Fruit fly (Drosophila melanogaster) whole organism, prepupa: ENCODE results near the gene CG16854.

ENCODE experiments used
- Blimp-1 ChIP-seq: fragments of 200-800 bp; sonication (Bioruptor generic); optimal IDR thresholded peaks from 3 replicates; lab custom pipeline; 2017; ENCODE audit warnings: missing biosample characterization, missing genetic modification characterization, mild to moderate bottlenecking, moderate library complexity, missing genetic modification reagents
- CG10631 ChIP-seq: fragments of 200-800 bp; sonication (Bioruptor generic); optimal IDR thresholded peaks from 2 replicates; lab custom pipeline; 2016; ENCODE audit warnings: missing biosample characterization, missing genetic modification characterization
- CG10669 ChIP-seq: fragments of 200-800 bp; sonication (Bioruptor generic); optimal IDR thresholded peaks from 3 replicates; lab custom pipeline; 2018; ENCODE audit warnings: missing biosample characterization, mild to moderate bottlenecking, missing genetic modification characterization, moderate library complexity
- CG11294 ChIP-seq: fragments of 200-800 bp; sonication (Bioruptor generic); IDR thresholded peaks from 2 replicates; pipeline ENCODE4 v1.3.6; 2022; ENCODE audit warnings: missing biosample characterization, missing genetic modification characterization
- CG11762 ChIP-seq: fragments of 200-800 bp; sonication (Bioruptor generic); optimal IDR thresholded peaks from 3 replicates; lab custom pipeline; 2016; ENCODE audit warnings: missing biosample characterization, missing genetic modification characterization; ENCODE audit not compliant: insufficient read depth
- CG11902 ChIP-seq: fragments of 200-800 bp; sonication (Bioruptor generic); optimal IDR thresholded peaks from 3 replicates; lab custom pipeline; 2016; ENCODE audit warnings: missing biosample characterization, missing genetic modification characterization
- CG15336 ChIP-seq: fragments of 200-800 bp; sonication (Bioruptor generic); IDR thresholded peaks from 2 replicates; pipeline ENCODE4 v1.3.6; 2022; ENCODE audit warnings: missing biosample characterization, missing genetic modification characterization
- CG1621 ChIP-seq: fragments of 200-800 bp; sonication (Bioruptor generic); optimal IDR thresholded peaks from 3 replicates; lab custom pipeline; 2018; ENCODE audit warnings: missing biosample characterization, mild to moderate bottlenecking, missing genetic modification characterization
- CG16779 ChIP-seq: fragments of 200-800 bp; sonication (Bioruptor generic); optimal IDR thresholded peaks from 3 replicates; lab custom pipeline; 2017; ENCODE audit warnings: missing biosample characterization, mild to moderate bottlenecking, missing genetic modification characterization
- CG3032 ChIP-seq: fragments of 200-800 bp; optimal IDR thresholded peaks from 2 replicates; lab custom pipeline; 2019; ENCODE audit warnings: missing biosample characterization, mild to moderate bottlenecking, missing genetic modification characterization, moderate library complexity
- CG31627 ChIP-seq: fragments of 200-800 bp; sonication (Bioruptor generic); optimal IDR thresholded peaks from 3 replicates; lab custom pipeline; 2016; ENCODE audit warnings: missing biosample characterization, missing genetic modification characterization
- CG32006 ChIP-seq: fragments of 200-800 bp; sonication (Bioruptor generic); optimal IDR thresholded peaks from 3 replicates; lab custom pipeline; 2017; ENCODE audit warnings: missing biosample characterization, mild to moderate bottlenecking, missing genetic modification characterization
- CG34406 ChIP-seq: fragments of 200-800 bp; sonication (Bioruptor generic); optimal IDR thresholded peaks from 3 replicates; lab custom pipeline; 2016; ENCODE audit warnings: missing biosample characterization, missing genetic modification characterization
- CG3919 ChIP-seq: fragments of 200-800 bp; sonication (Bioruptor generic); optimal IDR thresholded peaks from 3 replicates; lab custom pipeline; 2016; ENCODE audit warnings: missing biosample characterization, missing genetic modification characterization
- CG4318 ChIP-seq: fragments of 200-800 bp; sonication (Bioruptor generic); optimal IDR thresholded peaks from 3 replicates; lab custom pipeline; 2017; ENCODE audit warnings: missing biosample characterization, mild to moderate bottlenecking, missing genetic modification characterization
- CG6163 ChIP-seq: fragments of 200-800 bp; sonication (Bioruptor generic); IDR thresholded peaks from 3 replicates; pipeline ENCODE4 v1.3.6; 2022; ENCODE audit warnings: missing biosample characterization, missing genetic modification characterization
- CG6792 ChIP-seq: fragments of 200-800 bp; sonication (Bioruptor generic); optimal IDR thresholded peaks from 3 replicates; lab custom pipeline; 2016; ENCODE audit warnings: missing biosample characterization, missing genetic modification characterization
- CG7368 ChIP-seq: fragments of 200-800 bp; sonication (Bioruptor generic); optimal IDR thresholded peaks from 3 replicates; lab custom pipeline; 2016; ENCODE audit warnings: missing biosample characterization, missing genetic modification characterization
- CG8119 ChIP-seq: fragments of 200-800 bp; sonication (Bioruptor generic); IDR thresholded peaks from 3 replicates; pipeline ENCODE4 v1.3.6; 2022; ENCODE audit warnings: missing biosample characterization, missing genetic modification characterization
- CG8632 ChIP-seq: fragments of 200-800 bp; sonication (Bioruptor generic); optimal IDR thresholded peaks from 3 replicates; lab custom pipeline; 2016; ENCODE audit warnings: missing biosample characterization, missing genetic modification characterization
- CG9139 ChIP-seq: fragments of 200-800 bp; sonication (Bioruptor generic); optimal IDR thresholded peaks from 3 replicates; lab custom pipeline; 2017; ENCODE audit warnings: missing biosample characterization, mild to moderate bottlenecking, missing genetic modification characterization
- Eip78C ChIP-seq: fragments of 200-800 bp; sonication (Bioruptor generic); peaks from one replicate; lab custom pipeline; 2016; ENCODE audit warnings: missing biosample characterization, missing genetic modification characterization
- Eip93F ChIP-seq: fragments of 200-800 bp; sonication (Bioruptor generic); optimal IDR thresholded peaks from 2 replicates; lab custom pipeline; 2016; ENCODE audit warnings: missing biosample characterization, mild to moderate bottlenecking, missing genetic modification characterization
- Ets96B ChIP-seq: fragments of 200-800 bp; optimal IDR thresholded peaks from 2 replicates; lab custom pipeline; 2019; ENCODE audit warnings: missing biosample characterization, mild to moderate bottlenecking, missing genetic modification characterization, moderate library complexity
- Gug ChIP-seq: fragments of 200-800 bp; sonication (Bioruptor generic); IDR thresholded peaks from 2 replicates; pipeline ENCODE4 v1.3.6; 2022; ENCODE audit warnings: missing biosample characterization, missing genetic modification characterization
- Hr38 ChIP-seq: sonication (Bioruptor generic); optimal IDR thresholded peaks from 2 replicates; lab custom pipeline; 2016; ENCODE audit warnings: missing biosample characterization, missing genetic modification characterization
- Hr39 ChIP-seq: fragments of 200-800 bp; sonication (Bioruptor generic); optimal IDR thresholded peaks from 2 replicates; lab custom pipeline; 2016; ENCODE audit warnings: missing biosample characterization, missing genetic modification characterization
- Hr4 ChIP-seq: fragments of 200-800 bp; sonication (Bioruptor generic); optimal IDR thresholded peaks from 3 replicates; lab custom pipeline; 2016; ENCODE audit warnings: missing biosample characterization, missing genetic modification characterization
- Lpt ChIP-seq: fragments of 200-800 bp; sonication (Bioruptor generic); optimal IDR thresholded peaks from 3 replicates; lab custom pipeline; 2016; ENCODE audit warnings: missing biosample characterization, missing genetic modification characterization
- Met ChIP-seq: fragments of 200-800 bp; sonication (Bioruptor generic); optimal IDR thresholded peaks from 3 replicates; lab custom pipeline; 2016; ENCODE audit warnings: missing biosample characterization, missing genetic modification characterization
- OdsH ChIP-seq: fragments of 200-800 bp; sonication (Bioruptor generic); optimal IDR thresholded peaks from 3 replicates; lab custom pipeline; 2016; ENCODE audit warnings: missing biosample characterization, missing genetic modification characterization
- Smox ChIP-seq: fragments of 200-800 bp; sonication (Bioruptor generic); optimal IDR thresholded peaks from 3 replicates; lab custom pipeline; 2016; ENCODE audit warnings: missing biosample characterization, missing genetic modification characterization
- Sox14 ChIP-seq: fragments of 200-800 bp; sonication (Bioruptor generic); optimal IDR thresholded peaks from 3 replicates; lab custom pipeline; 2016; ENCODE audit warnings: missing biosample characterization, missing genetic modification characterization
- Sox15 ChIP-seq: fragments of 200-800 bp; sonication (Bioruptor generic); optimal IDR thresholded peaks from 3 replicates; lab custom pipeline; 2016; ENCODE audit warnings: missing biosample characterization, missing genetic modification characterization
- achi ChIP-seq: fragments of 200-800 bp; sonication (Bioruptor generic); optimal IDR thresholded peaks from 3 replicates; lab custom pipeline; 2016; ENCODE audit warnings: missing biosample characterization, missing genetic modification characterization
- acj6 ChIP-seq: fragments of 200-800 bp; sonication (Bioruptor generic); optimal IDR thresholded peaks from 3 replicates; lab custom pipeline; 2016; ENCODE audit warnings: missing biosample characterization, missing genetic modification characterization
- cyc ChIP-seq: fragments of 200-800 bp; sonication (Bioruptor generic); optimal IDR thresholded peaks from 3 replicates; lab custom pipeline; 2016; ENCODE audit warnings: missing biosample characterization, missing genetic modification characterization
- dac ChIP-seq: fragments of 200-800 bp; sonication (Bioruptor generic); optimal IDR thresholded peaks from 2 replicates; lab custom pipeline; 2017; ENCODE audit warnings: missing biosample characterization, mild to moderate bottlenecking, missing genetic modification characterization
- dsx ChIP-seq: fragments of 200-800 bp; optimal IDR thresholded peaks from 3 replicates; lab custom pipeline; 2019; ENCODE audit warnings: missing biosample characterization, mild to moderate bottlenecking, missing genetic modification characterization, moderate library complexity; ENCODE audit not compliant: poor library complexity, severe bottlenecking
- eg ChIP-seq: fragments of 200-800 bp; sonication (Bioruptor generic); IDR thresholded peaks from 3 replicates; pipeline ENCODE4 v1.3.6; 2022; ENCODE audit warnings: missing biosample characterization, missing genetic modification characterization
- esn ChIP-seq: fragments of 200-800 bp; sonication (Bioruptor generic); optimal IDR thresholded peaks from 2 replicates; lab custom pipeline; 2016; ENCODE audit warnings: missing biosample characterization, mild to moderate bottlenecking, missing genetic modification characterization, moderate library complexity
- fd59A ChIP-seq: fragments of 200-800 bp; sonication (Bioruptor generic); optimal IDR thresholded peaks from 2 replicates; lab custom pipeline; 2017; ENCODE audit warnings: missing biosample characterization, mild to moderate bottlenecking, missing genetic modification characterization, missing genetic modification reagents
- fd85E ChIP-seq: fragments of 200-800 bp; sonication (Bioruptor generic); optimal IDR thresholded peaks from 3 replicates; lab custom pipeline; 2016; ENCODE audit warnings: missing biosample characterization, missing genetic modification characterization
- fkh ChIP-seq: fragments of 200-800 bp; sonication (Bioruptor generic); optimal IDR thresholded peaks from 3 replicates; lab custom pipeline; 2017; ENCODE audit warnings: missing biosample characterization, mild to moderate bottlenecking, missing genetic modification characterization, moderate library complexity
- lz ChIP-seq: fragments of 200-800 bp; sonication (Bioruptor generic); optimal IDR thresholded peaks from 3 replicates; lab custom pipeline; 2016; ENCODE audit warnings: missing biosample characterization, missing genetic modification characterization
- net ChIP-seq: fragments of 200-800 bp; sonication (Bioruptor generic); optimal IDR thresholded peaks from 3 replicates; lab custom pipeline; 2016; ENCODE audit warnings: missing biosample characterization, missing genetic modification characterization
- pdm3 ChIP-seq: fragments of 200-800 bp; sonication (Bioruptor generic); optimal IDR thresholded peaks from 3 replicates; lab custom pipeline; 2016; ENCODE audit warnings: missing biosample characterization, missing genetic modification characterization
- salr ChIP-seq, 2 experiments: fragments of 200-800 bp; sonication (Bioruptor generic); optimal IDR thresholded peaks; 3 replicates each; lab custom pipeline; 2016 to 2018; ENCODE audit warnings: missing biosample characterization in 2 of 2, missing genetic modification characterization in 2 of 2, mild to moderate bottlenecking in 1 of 2
- spab ChIP-seq: fragments of 200-800 bp; sonication (Bioruptor generic); optimal IDR thresholded peaks from 2 replicates; lab custom pipeline; 2017; ENCODE audit warnings: missing biosample characterization, mild to moderate bottlenecking, missing genetic modification characterization, missing genetic modification reagents
- ss ChIP-seq, 2 experiments: fragments of 200-800 bp; sonication (Bioruptor generic); optimal IDR thresholded peaks; 2 replicates in 1 of 2; 3 replicates in 1 of 2; lab custom pipeline; 2017 to 2018; ENCODE audit warnings: mild to moderate bottlenecking in 2 of 2, missing biosample characterization in 2 of 2, missing genetic modification characterization in 2 of 2, moderate library complexity in 1 of 2
- svp ChIP-seq: fragments of 200-800 bp; sonication (Bioruptor generic); peaks from one replicate; lab custom pipeline; 2016; ENCODE audit warnings: missing biosample characterization, missing genetic modification characterization
- topi ChIP-seq: fragments of 200-800 bp; sonication (Bioruptor generic); optimal IDR thresholded peaks from 3 replicates; lab custom pipeline; 2016; ENCODE audit warnings: missing biosample characterization, missing genetic modification characterization
- vri ChIP-seq: fragments of 200-800 bp; sonication (Bioruptor generic); optimal IDR thresholded peaks from 3 replicates; lab custom pipeline; 2016; ENCODE audit warnings: missing biosample characterization, mild to moderate bottlenecking, missing genetic modification characterization

The CG16854 gene

dm6 chr2L:11073947-11074346 lies 12.6 kb upstream of the CG16854 start:
- TF ChIP-seq esn (GFP tag; lab: Kevin White, UChicago), result peak; percentile 23
- TF ChIP-seq CG8632 (GFP tag; lab: Kevin White, UChicago), result peak; percentile 10
- no peak for TF ChIP-seq Eip93F (GFP tag; lab: Kevin White, UChicago)
- peak; percentile 14 for TF ChIP-seq CG34406 (GFP tag; lab: Kevin White, UChicago)
- peak; percentile 32 for TF ChIP-seq net (GFP tag; lab: Kevin White, UChicago)
- peak; percentile 16 for TF ChIP-seq CG31627 (GFP tag; lab: Kevin White, UChicago)
- no peak for TF ChIP-seq dac (GFP tag; lab: Kevin White, UChicago)
- TF ChIP-seq CG8119 (GFP tag; lab: Robert Waterston, UW), result peak; percentile 73
- peak; percentile 52 for TF ChIP-seq pdm3 (GFP tag; lab: Kevin White, UChicago)
- peak; percentile 3 for TF ChIP-seq vri
- no peak for TF ChIP-seq CG6163 (GFP tag; lab: Robert Waterston, UW)
- TF ChIP-seq Hr4 (GFP tag; lab: Kevin White, UChicago), result peak; percentile 49
- TF ChIP-seq Hr39 (GFP tag; lab: Kevin White, UChicago), result peak; percentile 2
- peak; percentile 30 for TF ChIP-seq spab (GFP tag; lab: Kevin White, UChicago)
- TF ChIP-seq CG10669 (GFP tag; lab: Kevin White, UChicago), result peak; percentile 5
- no peak for TF ChIP-seq Sox15 (GFP tag; lab: Kevin White, UChicago)
- no peak for TF ChIP-seq Gug (GFP tag; lab: Robert Waterston, UW)
- peak; percentile 27 for TF ChIP-seq CG6792 (GFP tag; lab: Kevin White, UChicago)
- TF ChIP-seq salr (GFP tag; optimal IDR thresholded peaks at IDR 0.05; lab: Kevin White, UChicago), result peak in 1 of 2 experiments; percentile 56
- TF ChIP-seq Met (GFP tag; lab: Kevin White, UChicago), result no peak
- no peak; the same call in 2 of the 3 replicates for TF ChIP-seq eg (GFP tag; lab: Robert Waterston, UW)
- TF ChIP-seq Lpt (GFP tag; lab: Kevin White, UChicago), result peak; percentile 2
- TF ChIP-seq CG4318, result peak; percentile 61
- TF ChIP-seq fd59A, result peak; percentile 46
- TF ChIP-seq svp (GFP tag; lab: Kevin White, UChicago), result peak; percentile 36
- TF ChIP-seq Smox (GFP tag; lab: Kevin White, UChicago), result peak; percentile 20
- TF ChIP-seq Hr38 (GFP tag; lab: Kevin White, UChicago), result no peak
- peak; percentile 73 for TF ChIP-seq CG15336
- TF ChIP-seq acj6 (GFP tag; lab: Kevin White, UChicago), result peak; percentile 34
- TF ChIP-seq CG9139 (GFP tag; lab: Kevin White, UChicago), result no peak
- TF ChIP-seq CG1621, result peak; percentile 2
- TF ChIP-seq CG11294 (GFP tag; lab: Robert Waterston, UW), result no peak
- TF ChIP-seq CG10631 (GFP tag; lab: Kevin White, UChicago), result peak; percentile 65
- TF ChIP-seq Blimp-1 (GFP tag; lab: Kevin White, UChicago), result no peak
- TF ChIP-seq cyc (GFP tag; lab: Kevin White, UChicago), result no peak
- peak; percentile 45 for TF ChIP-seq achi (GFP tag; lab: Kevin White, UChicago)
- TF ChIP-seq topi, result no peak
- peak; percentile 5 for TF ChIP-seq CG3919 (GFP tag; lab: Kevin White, UChicago)
- TF ChIP-seq fd85E (GFP tag; lab: Kevin White, UChicago), result no peak
- TF ChIP-seq CG16779 (tag; lab: Kevin White, UChicago), result no peak
- peak; percentile 48 for TF ChIP-seq Ets96B (tag; lab: Kevin White, UChicago)
- TF ChIP-seq fkh (GFP tag; lab: Kevin White, UChicago), result no peak
- peak; percentile 84 for TF ChIP-seq Eip78C
- peak; percentile 82 for TF ChIP-seq CG32006 (GFP tag; lab: Kevin White, UChicago)
- TF ChIP-seq OdsH (GFP tag; lab: Kevin White, UChicago), result peak; percentile 42
- TF ChIP-seq CG11762 (GFP tag; lab: Kevin White, UChicago), result no peak
- no peak for TF ChIP-seq lz
- TF ChIP-seq CG7368 (GFP tag; lab: Kevin White, UChicago), result no peak
- no peak for TF ChIP-seq ss (GFP tag; optimal IDR thresholded peaks at IDR 0.05; lab: Kevin White, UChicago)
- TF ChIP-seq CG11902 (GFP tag; lab: Kevin White, UChicago), result no peak
- TF ChIP-seq CG3032, result peak; percentile 22
- TF ChIP-seq Sox14 (GFP tag; lab: Kevin White, UChicago), result peak; percentile 43
- no peak for TF ChIP-seq dsx (GFP tag; lab: Kevin White, UChicago)
